Fruit fly (Drosophila melanogaster) whole organism, embryonic: ENCODE measurements around the gene CG7231.

Experiments
- CG10462 ChIP-seq: fragments of 200-800 bp; sonication (Bioruptor generic); optimal IDR thresholded peaks from 2 replicates; lab custom pipeline; 2016; ENCODE audit warnings: missing biosample characterization, missing genetic modification characterization
- CG5180 ChIP-seq: fragments of 200-800 bp; sonication (Bioruptor generic); optimal IDR thresholded peaks from 3 replicates; lab custom pipeline; 2017; ENCODE audit warnings: missing biosample characterization, missing genetic modification characterization, mild to moderate bottlenecking, moderate library complexity, missing genetic modification reagents
- Chrac-16 ChIP-seq: fragments of 200-800 bp; sonication (Bioruptor generic); optimal IDR thresholded peaks from 3 replicates; lab custom pipeline; 2016; ENCODE audit warnings: missing biosample characterization, missing genetic modification characterization
- E2f1 ChIP-seq: fragments of 200-800 bp; sonication (Bioruptor generic); IDR thresholded peaks from 2 replicates; pipeline ENCODE4 v1.3.6; 2022; ENCODE audit warnings: missing biosample characterization, missing genetic modification characterization
- NFAT ChIP-seq: fragments of 200-800 bp; sonication (Bioruptor generic); IDR thresholded peaks from 2 replicates; pipeline ENCODE4 v1.3.6; 2022; ENCODE audit warnings: missing biosample characterization, missing genetic modification characterization
- PHDP ChIP-seq: fragments of 200-800 bp; sonication (Bioruptor generic); optimal IDR thresholded peaks from 3 replicates; lab custom pipeline; 2018; ENCODE audit warnings: missing biosample characterization, mild to moderate bottlenecking, missing genetic modification characterization, moderate library complexity
- chif ChIP-seq, 2 experiments: fragments of 200-800 bp; sonication (Bioruptor generic); optimal IDR thresholded peaks; 3 replicates each; lab custom pipeline; 2016; ENCODE audit warnings: missing biosample characterization in 2 of 2, missing genetic modification characterization in 2 of 2
- h ChIP-seq: fragments of >200 bp; optimal IDR thresholded peaks from 2 replicates; lab custom pipeline; 2017
- jing ChIP-seq: fragments of 200-800 bp; sonication (Bioruptor generic); optimal IDR thresholded peaks from 2 replicates; lab custom pipeline; 2018; ENCODE audit warnings: missing biosample characterization, mild to moderate bottlenecking, missing genetic modification characterization
- slou ChIP-seq: fragments of 200-800 bp; sonication (Bioruptor generic); optimal IDR thresholded peaks from 3 replicates; lab custom pipeline; 2016; ENCODE audit warnings: missing biosample characterization, missing genetic modification characterization
- unc-4 ChIP-seq: fragments of 200-800 bp; sonication (Bioruptor generic); IDR thresholded peaks from 2 replicates; pipeline ENCODE4 v1.3.6; 2022; ENCODE audit warnings: missing biosample characterization, missing genetic modification characterization; ENCODE audit not compliant: partially characterized antibody
- vnd ChIP-seq: fragments of 200-800 bp; sonication (Bioruptor generic); IDR thresholded peaks from 3 replicates; pipeline ENCODE4 v1.3.6; 2022; ENCODE audit warnings: missing biosample characterization, missing genetic modification characterization; ENCODE audit not compliant: partially characterized antibody

DNA sequence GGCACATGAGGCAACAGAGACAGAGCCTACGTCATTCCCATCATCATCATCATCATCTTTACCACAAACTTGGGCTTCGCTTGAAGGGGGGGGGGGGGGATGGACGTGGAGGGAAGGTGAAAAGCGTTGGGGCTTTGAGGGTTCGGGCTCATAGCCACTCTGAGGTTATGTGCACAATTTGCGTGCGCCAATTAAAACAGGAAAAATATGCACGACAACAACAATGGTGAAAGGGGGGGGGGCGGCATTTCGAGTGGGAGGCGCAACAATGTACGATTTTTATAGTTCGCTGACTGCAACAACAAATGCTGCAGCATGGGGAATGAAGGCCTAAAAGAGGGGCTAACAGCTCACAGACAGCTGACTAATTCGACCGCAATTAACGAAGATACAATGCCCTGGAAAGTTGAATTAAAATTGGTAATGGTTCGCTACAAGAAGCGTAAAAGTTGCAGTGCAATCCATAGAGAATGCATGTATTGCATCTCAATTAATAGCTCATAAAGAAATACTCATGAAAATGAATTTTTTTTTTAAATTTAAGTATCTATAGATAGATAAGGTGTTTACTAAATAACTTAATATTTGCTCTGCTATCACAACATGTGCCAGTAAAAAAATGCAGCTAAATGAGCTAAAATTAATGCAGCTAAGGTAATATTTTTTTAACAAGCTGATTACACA, 16.7 kb upstream of the CG7231 start:
- TF ChIP-seq jing (GFP tag; lab: Kevin White, UChicago) (no peak), E2f1 (GFP tag; lab: Robert Waterston, UW) (no peak), vnd (GFP tag; lab: Robert Waterston, UW) (no peak), PHDP (no peak), NFAT (no peak), h (no peak), chif (GFP tag; optimal IDR thresholded peaks at IDR 0.05; lab: Kevin White, UChicago) (no peak), unc-4 (GFP tag; lab: Robert Waterston, UW) (no peak), CG10462 (GFP tag; lab: Kevin White, UChicago) (no peak), Chrac-16 (no peak), CG5180 (no peak), slou (GFP tag; lab: Kevin White, UChicago) (no peak)
